Fruit fly (Drosophila melanogaster): ENCODE results near the gene CG10510.
A peak's percentile ranks its signal among the peaks of the same experiment; 100 is the strongest.

CG10510 gene

dm6 chr3L:21209921-21210532 lies at the start of gene CG10510, which contains the start of gene CG10508:
Gene CG10510 (minus strand): TSS chr3L:21210084.
Gene CG10508 (plus strand): TSS chr3L:21210215.
- TF ChIP-seq noc (tag; optimal IDR thresholded peaks at IDR 0.05), result no peak

DNA sequence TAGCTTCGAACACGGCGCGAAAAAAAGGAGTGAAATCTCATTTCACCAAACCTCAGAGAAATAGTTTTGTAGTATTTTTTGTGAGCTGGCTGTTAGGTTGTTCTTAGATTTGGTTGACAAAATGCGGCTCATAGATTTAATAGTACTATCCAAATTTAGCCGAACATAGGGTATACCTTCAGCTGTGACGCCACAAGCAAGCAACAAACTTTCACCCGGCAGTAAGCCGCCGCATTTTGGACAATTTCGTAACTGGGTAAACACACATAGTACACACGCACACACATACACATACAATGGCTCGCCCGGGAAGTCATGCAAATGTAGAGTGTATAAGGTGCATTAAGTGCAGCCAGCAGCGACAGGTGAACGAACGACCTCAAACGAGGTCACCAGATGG lies 49.4 kb upstream of the CG10510 start:
- TF ChIP-seq noc (tag; optimal IDR thresholded peaks at IDR 0.05), result no peak

DNA sequence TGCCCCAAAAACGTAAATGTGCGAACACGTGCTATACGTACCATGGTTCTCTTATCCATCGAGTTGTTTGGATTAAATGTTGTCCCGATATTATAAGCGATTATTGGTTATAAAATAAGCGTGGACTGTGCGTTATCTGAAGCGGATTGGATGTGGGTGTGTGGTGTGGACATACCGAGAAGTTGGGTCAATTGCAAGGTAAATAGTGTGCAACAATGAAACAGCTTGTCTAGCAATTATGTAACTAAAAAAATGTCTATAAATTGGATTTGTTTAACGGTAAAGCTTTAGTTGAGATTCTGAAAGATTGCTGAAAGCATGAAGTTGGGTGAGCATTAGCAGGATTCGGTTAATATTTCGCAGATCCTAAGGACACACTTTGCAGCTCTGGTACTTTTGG lies 47.8 kb upstream of the CG10510 start, which contains the start of gene CG43218:
CG43218 (plus strand) TSS at position 290 of the 400 bp plus-strand sequence.
- TF ChIP-seq noc (tag; optimal IDR thresholded peaks at IDR 0.05), result no peak

DNA sequence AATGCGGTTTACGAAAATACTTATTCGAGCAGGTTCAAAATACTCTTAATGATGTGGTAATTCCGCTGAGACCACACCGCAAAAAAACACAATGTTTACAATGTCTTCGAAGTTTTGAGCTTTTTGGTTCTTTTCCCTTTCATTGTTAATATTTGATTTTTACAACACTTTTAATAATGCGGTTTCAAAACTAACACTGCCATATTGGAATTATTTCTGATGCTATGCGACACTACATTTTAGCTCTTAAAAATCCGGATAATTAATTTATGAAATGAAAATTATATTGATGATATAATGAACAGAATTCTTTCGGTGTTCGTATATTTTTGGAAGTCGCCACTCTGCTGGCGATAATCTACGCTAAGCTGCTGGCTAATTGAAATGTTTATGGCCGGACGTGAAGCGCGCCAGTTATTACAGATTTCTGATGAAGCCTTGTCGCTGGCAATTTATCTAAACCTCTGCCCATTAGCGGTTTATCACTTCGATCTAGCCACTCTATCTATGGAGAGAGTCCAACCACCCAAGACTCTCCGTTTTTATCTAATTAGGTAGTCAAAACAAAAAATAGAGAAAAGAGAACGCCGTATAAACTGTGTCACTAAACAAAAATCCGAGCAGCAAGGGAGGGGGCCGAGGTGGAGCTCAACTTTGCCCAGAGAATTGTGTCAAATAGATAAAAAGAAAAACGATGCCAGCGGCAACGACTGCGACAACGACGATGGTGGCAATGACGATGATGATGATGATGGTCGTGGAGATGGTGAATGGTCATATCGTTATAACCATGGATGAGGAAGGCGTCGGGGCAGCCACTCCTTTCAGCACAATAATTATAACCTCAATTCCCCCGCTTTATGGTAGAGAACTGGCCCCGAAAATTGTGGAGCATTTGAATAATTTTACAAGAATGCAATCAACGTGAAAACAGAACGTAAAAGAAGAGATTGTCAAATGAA lies 46.5 kb upstream of the CG10510 start:
- no peak for TF ChIP-seq noc (tag; optimal IDR thresholded peaks at IDR 0.05)

DNA sequence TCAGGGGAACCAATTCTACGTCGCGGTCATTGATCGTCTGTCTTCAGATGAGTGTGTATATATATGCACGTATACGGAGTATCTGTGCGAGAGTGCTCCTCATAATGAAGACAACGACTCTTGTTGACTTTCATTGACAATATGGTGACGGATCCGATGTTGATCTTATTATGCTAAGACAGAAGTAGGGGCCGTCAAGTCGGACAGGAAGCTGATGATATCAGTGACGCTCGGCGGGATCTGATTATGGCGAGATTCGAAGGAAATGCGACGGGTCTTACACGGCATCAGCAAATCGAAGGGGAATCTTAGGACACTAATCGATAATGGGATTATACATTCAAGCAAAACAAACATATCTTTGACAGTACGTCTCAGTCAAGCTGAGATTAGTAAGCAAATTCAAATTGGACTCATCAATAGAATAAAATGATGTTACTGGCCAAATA lies 44.7 kb upstream of the CG10510 start:
- TF ChIP-seq noc (tag; optimal IDR thresholded peaks at IDR 0.05), result no peak

DNA sequence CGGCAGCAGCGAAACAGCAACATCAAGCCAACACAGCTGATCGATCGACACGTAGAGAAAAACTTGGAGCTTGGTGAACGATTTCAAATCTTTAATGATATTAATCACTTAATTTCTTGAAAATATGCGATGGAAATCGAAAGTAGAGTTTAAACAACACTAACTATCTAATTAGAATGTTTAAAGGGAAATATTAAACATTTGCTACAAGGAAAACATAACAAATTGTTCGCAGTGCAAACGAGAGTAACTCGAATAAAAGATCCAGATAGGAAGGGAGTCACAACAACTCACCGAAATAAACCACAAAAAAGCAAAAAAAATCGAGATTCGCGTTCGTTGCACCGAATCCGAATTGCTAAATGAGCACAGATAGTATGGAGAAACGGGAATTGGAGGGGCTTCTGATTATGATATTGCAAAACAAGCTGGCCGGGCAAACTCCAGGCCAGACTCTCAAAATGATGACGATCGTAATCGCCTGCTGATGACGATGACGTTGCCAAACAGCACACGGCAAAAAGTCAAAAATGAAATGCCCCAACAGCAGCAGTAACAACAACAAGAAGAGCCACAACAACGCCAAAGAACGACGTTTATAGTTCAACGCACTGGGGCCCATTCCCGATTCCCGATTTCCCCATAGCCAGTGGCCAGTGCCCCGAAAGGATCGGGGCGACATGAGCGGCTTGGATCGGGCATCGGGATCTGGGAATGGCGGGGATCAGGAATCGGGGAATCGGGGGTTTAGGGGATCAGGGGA lies 44.1 kb upstream of the CG10510 start:
- TF ChIP-seq noc (tag; optimal IDR thresholded peaks at IDR 0.05), result no peak

DNA sequence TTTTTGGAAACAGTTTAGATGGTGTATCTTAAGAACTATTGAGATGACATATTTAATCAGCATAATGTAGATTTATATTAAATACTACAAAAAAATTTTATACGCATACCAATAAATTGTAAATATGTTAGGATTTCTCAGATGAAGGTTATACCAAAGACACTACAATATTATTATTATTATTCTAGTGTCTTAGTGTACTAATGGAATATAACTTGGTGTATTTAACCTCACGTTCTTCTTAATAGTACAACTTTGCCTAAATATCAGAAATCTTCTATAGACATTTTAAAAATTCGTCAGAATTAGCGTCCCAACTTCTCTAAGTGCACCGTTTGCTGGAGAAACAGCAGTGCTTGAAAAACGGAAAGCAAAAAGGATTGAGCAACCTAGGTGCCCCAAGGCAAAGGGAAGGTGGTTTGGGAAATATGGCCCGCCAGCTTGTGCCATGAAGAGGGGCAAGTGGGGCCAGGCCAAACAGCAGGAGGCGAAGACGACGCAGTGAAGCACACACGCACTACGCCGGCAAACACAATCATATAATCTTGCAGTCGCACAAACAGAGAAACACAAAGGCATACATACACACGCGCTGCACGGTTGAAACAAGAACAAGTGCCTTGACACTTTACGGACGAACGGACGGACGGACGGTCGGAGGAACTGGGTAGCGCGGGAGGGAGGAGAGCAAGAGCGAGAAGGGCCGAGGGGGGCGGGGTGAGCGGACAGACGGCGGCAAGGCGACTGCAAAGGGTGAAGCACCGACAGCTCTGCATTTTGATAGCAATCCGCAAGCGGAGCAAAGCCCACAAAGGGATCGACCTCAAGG lies 43.3 kb upstream of the CG10510 start:
- TF ChIP-seq noc (tag; optimal IDR thresholded peaks at IDR 0.05), result no peak

- no peak for TF ChIP-seq noc (tag; optimal IDR thresholded peaks at IDR 0.05)
These were observed 42.6 kb upstream of the CG10510 start for dm6 chr3L:21252525-21252924.

- no peak for TF ChIP-seq noc (tag; optimal IDR thresholded peaks at IDR 0.05)
These were observed 41.5 kb upstream of the CG10510 start for dm6 chr3L:21251381-21251780.

dm6 chr3L:21243417-21243816 lies 33.5 kb upstream of the CG10510 start:
- TF ChIP-seq noc (tag; optimal IDR thresholded peaks at IDR 0.05), result no peak

dm6 chr3L:21242958-21243357 lies 33.1 kb upstream of the CG10510 start:
- TF ChIP-seq noc (tag; optimal IDR thresholded peaks at IDR 0.05), result no peak

DNA sequence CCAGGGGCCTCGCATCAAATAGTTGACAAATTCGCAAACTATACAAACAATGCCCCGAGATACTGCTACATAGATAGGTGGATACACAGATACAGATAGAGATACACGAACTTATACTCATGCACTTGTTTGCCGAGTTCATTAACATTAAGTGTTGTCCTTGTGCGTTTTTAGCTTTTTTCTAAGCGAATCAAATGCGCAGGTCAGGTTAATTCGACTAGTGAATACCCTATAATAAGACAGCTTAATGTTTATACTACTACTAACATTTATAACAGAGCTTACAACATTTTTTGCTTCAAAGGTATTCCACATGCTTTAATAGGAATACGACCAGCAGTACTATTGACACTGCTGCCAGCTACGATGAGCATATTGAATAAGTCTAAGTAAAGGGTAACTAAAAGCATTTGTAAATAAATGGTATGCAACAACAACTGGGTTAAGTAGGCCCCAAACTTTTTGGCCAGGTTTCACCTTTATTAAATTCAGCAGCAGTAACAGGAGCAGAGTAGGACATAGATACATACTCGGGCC lies 31.6 kb upstream of the CG10510 start:
- TF ChIP-seq noc (tag; optimal IDR thresholded peaks at IDR 0.05), result peak; percentile 27

DNA sequence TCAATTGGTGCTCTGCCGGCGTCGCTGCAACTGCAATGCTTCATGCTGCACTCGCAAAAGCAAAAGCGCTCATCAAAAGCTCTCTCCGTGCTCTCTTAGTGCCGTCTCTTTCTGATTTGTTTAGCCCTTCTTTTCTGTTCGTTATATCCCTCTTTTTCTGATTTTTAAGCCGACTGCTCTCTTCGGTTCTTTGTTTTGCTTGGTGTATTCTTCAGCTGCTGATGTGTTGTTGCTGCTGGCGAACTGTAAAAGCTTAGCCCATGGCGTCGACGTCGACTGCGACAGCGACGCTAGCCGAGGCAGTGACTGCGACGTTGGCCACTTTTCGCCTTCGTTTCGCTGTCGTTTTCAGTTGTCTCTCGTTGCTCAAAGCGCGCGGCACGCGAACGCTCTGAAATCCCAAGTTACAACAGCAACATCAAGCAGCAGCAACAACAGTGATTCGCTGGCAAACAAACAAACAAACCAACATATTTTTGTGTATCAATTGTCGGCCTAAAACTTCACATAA lies 30.2 kb upstream of the CG10510 start:
- TF ChIP-seq noc (tag; optimal IDR thresholded peaks at IDR 0.05), result no peak

dm6 chr3L:21238377-21238776 lies 28.5 kb upstream of the CG10510 start:
- TF ChIP-seq noc (tag; optimal IDR thresholded peaks at IDR 0.05), result no peak
